Comparison of ENCODE assay signal across 1 fruit fly cellular context in genomic region chr3L:11556637-11557036, dm6.
A peak's percentile ranks its signal among the peaks of the same experiment; 100 is the strongest.
TF ChIP-seq lines count a peak whose summit lies in the region.

No protein-coding gene starts in this region.

TF ChIP-seq in whole organism, embryonic, 481 proteins besides CTCF, POLR2A, EP300 and RAD21 (continued from another document):
- TF ChIP-seq Sox100B (GFP tag; optimal IDR thresholded peaks at IDR 0.05; lab: Kevin White, UChicago) (peak; percentile 15), Sox102F (GFP tag; optimal IDR thresholded peaks at IDR 0.05; lab: Kevin White, UChicago) (peak; percentile 30), Dfd (GFP tag; optimal IDR thresholded peaks at IDR 0.05; lab: Kevin White, UChicago) (no peak), vfl (GFP tag; optimal IDR thresholded peaks at IDR 0.05; lab: Kevin White, UChicago) (peak; percentile 33), br (optimal IDR thresholded peaks at IDR 0.05; lab: Kevin White, UChicago) (no peak), lab (GFP tag; optimal IDR thresholded peaks at IDR 0.05; lab: Kevin White, UChicago) (peak; percentile 54), lmd (GFP tag; IDR thresholded peaks at IDR 0.05; lab: Robert Waterston, UW) (peak; percentile 18; the same call in 1 of the 2 replicates), CG9817 (tag; optimal IDR thresholded peaks at IDR 0.05; lab: Kevin White, UChicago) (peak; percentile 31), abd-A (tag; optimal IDR thresholded peaks at IDR 0.05; lab: Kevin White, UChicago) (no peak), al (GFP tag; IDR thresholded peaks at IDR 0.05; lab: Robert Waterston, UW) (0 out of 2 replicates have a peak, but pooled peaks have one; percentile 3), bcd (GFP tag; optimal IDR thresholded peaks at IDR 0.05; lab: Kevin White, UChicago) (peak; percentile 32), CG12659 (GFP tag; optimal IDR thresholded peaks at IDR 0.05; lab: Kevin White, UChicago) (peak; percentile 25), ranshi (GFP tag; IDR thresholded peaks at IDR 0.05; lab: Robert Waterston, UW) (no peak), Trl (optimal IDR thresholded peaks at IDR 0.05; lab: Kevin White, UChicago) (no peak), Trl (GFP tag; optimal IDR thresholded peaks at IDR 0.05; lab: Kevin White, UChicago) (no peak), fd102C (GFP tag; optimal IDR thresholded peaks at IDR 0.05; lab: Kevin White, UChicago) (no peak), Fer3 (tag; optimal IDR thresholded peaks at IDR 0.05; lab: Kevin White, UChicago) (peak; percentile 30), CG9727 (GFP tag; optimal IDR thresholded peaks at IDR 0.05; lab: Kevin White, UChicago) (peak; percentile 51), CG7839 (tag; optimal IDR thresholded peaks at IDR 0.05; lab: Kevin White, UChicago) (peak; percentile 57), Hmr (GFP tag; optimal IDR thresholded peaks at IDR 0.05; lab: Kevin White, UChicago) (peak; percentile 64), Abd-B (GFP tag; optimal IDR thresholded peaks at IDR 0.05; lab: Kevin White, UChicago) (no peak), B-H2 (GFP tag; optimal IDR thresholded peaks at IDR 0.05; lab: Kevin White, UChicago) (no peak), cwo (GFP tag; optimal IDR thresholded peaks at IDR 0.05; lab: Kevin White, UChicago) (peak; percentile 27), HmgZ (tag; optimal IDR thresholded peaks at IDR 0.05; lab: Kevin White, UChicago) (no peak), lbe (GFP tag; optimal IDR thresholded peaks at IDR 0.05; lab: Kevin White, UChicago) (no peak), CG10209 (GFP tag; optimal IDR thresholded peaks at IDR 0.05; lab: Kevin White, UChicago) (peak; percentile 26), CG2712 (tag; optimal IDR thresholded peaks at IDR 0.05; lab: Kevin White, UChicago) (peak; percentile 11), scrt (GFP tag; optimal IDR thresholded peaks at IDR 0.05; lab: Kevin White, UChicago) (peak; percentile 7), CG7556 (GFP tag; optimal IDR thresholded peaks at IDR 0.05; lab: Kevin White, UChicago) (peak; percentile 75), PHDP (tag; optimal IDR thresholded peaks at IDR 0.05; lab: Kevin White, UChicago) (peak; percentile 52), CG6175 (GFP tag; IDR thresholded peaks at IDR 0.05; lab: Robert Waterston, UW) (peak; percentile 17; the same call in 1 of the 3 replicates)
